Worm (Caenorhabditis elegans) whole organism, L2 larva: ENCODE measurements around the gene glo-4.

Experiments
- ZK546.5 ChIP-seq: sonication (generic microtip); optimal IDR thresholded peaks from 2 replicates; lab custom pipeline; 2017; ENCODE audit warnings: missing biosample characterization, missing genetic modification characterization
- aly-2 ChIP-seq: fragments of 150-350 bp; optimal IDR thresholded peaks from 2 replicates; lab custom pipeline; 2014; ENCODE audit warnings: missing biosample characterization, missing genetic modification characterization
- elt-1 ChIP-seq: fragments of 150-350 bp; optimal IDR thresholded peaks from 2 replicates; lab custom pipeline; 2014; ENCODE audit warnings: missing biosample characterization, missing genetic modification characterization
- nhr-11 ChIP-seq: fragments of 150-350 bp; optimal IDR thresholded peaks from 2 replicates; lab custom pipeline; 2014; ENCODE audit warnings: missing biosample characterization, missing genetic modification characterization
- nhr-12 ChIP-seq: fragments of 150-350 bp; optimal IDR thresholded peaks from 2 replicates; lab custom pipeline; 2014; ENCODE audit warnings: missing biosample characterization, missing genetic modification characterization
- nhr-23 ChIP-seq: fragments of 150-350 bp; optimal IDR thresholded peaks from 2 replicates; lab custom pipeline; 2014; ENCODE audit warnings: missing biosample characterization, missing genetic modification reagents, missing genetic modification characterization
- skn-1 ChIP-seq: sonication (generic microtip); optimal IDR thresholded peaks from 2 replicates; lab custom pipeline; 2017; ENCODE audit warnings: missing biosample characterization, missing genetic modification characterization
- unc-62 ChIP-seq: fragments of 150-350 bp; optimal IDR thresholded peaks from 2 replicates; lab custom pipeline; 2014; ENCODE audit warnings: missing biosample characterization, missing genetic modification reagents, missing genetic modification characterization

DNA sequence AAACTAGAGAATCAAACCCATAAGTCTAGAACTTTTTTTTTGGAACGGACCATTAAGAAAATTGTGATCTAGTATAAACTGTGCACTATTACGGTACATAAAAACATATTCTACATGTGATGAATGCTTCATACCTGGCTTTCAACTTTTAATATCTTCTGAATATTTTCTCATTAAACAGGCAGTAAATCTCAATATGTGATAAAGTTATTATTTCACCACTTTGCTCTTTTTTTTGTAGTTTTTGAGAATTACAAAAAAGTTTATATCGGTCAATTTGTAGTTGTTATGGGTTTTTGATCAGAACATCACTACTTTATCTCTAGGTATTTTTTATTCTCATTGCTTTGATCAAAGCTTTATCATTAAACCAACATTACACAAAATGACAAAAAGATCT lies 18.6 kb downstream of the glo-4 start:
- TF ChIP-seq nhr-11 (tag; lab: Kevin White, UChicago), result no peak
- no peak for TF ChIP-seq aly-2 (tag; lab: Kevin White, UChicago)
- TF ChIP-seq elt-1, result no peak
- no peak for TF ChIP-seq ZK546.5 (tag; lab: Kevin White, UChicago)
- no peak for TF ChIP-seq unc-62 (GFP tag; lab: Kevin White, UChicago)
- no peak for TF ChIP-seq nhr-23 (tag; lab: Kevin White, UChicago)
- no peak for TF ChIP-seq skn-1 (tag; lab: Kevin White, UChicago)
- no peak for TF ChIP-seq nhr-12 (tag; lab: Kevin White, UChicago)
